Fruit fly (Drosophila melanogaster): Measurements from ENCODE around the gene CG31465.

CG31465 gene

DNA sequence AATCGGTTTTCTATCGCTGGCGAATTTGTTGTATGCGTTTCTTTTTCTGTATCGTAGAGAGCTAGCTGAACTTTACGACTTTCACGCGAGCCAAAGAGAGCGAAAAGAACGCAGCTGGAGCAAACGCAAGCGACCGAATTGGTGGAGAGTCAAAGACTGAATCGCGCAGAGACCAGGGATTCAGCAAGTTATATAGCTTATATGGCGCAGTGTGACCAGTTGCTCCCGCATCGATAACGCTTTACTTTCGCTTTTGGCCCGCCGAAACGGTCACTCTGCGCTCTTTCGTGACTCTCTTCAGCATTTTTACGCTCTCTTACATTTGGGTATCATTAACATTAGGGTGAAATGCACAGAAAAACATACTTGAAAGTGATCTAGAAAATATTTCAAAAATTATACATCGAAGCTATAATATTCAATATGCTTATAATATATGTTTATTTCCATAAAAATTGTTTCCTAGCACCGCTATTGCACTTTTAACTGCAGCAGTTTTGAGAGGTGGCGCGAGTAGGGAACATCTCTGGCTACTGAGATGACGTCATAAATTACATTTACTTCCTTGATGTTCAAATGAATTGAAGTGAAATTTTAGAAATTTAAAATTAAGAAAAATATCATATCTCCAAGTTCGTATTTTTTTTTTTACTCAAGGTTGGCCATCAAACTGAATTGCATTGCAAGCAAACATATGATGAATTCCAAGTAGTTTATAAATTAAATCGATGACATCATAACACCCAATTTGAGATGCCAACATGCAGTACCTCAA is 24.3 kb upstream of the CG31465 start, which contains the start of gene glec (continued):
- TF ChIP-seq foxo (GFP tag; optimal IDR thresholded peaks at IDR 0.05), result peak; percentile 34 to 48

dm6 chr3R:21856873-21857243 is 23.8 kb upstream of the CG31465 start:
- TF ChIP-seq tai (GFP tag; optimal IDR thresholded peaks at IDR 0.05), result no peak
- no peak for TF ChIP-seq h (GFP tag; optimal IDR thresholded peaks at IDR 0.05)
- TF ChIP-seq lola (GFP tag; optimal IDR thresholded peaks at IDR 0.05), result no peak
- no peak for TF ChIP-seq Mio (GFP tag; optimal IDR thresholded peaks at IDR 0.05)
- TF ChIP-seq CG9705 (GFP tag; optimal IDR thresholded peaks at IDR 0.05), result no peak
- TF ChIP-seq Jra (GFP tag; optimal IDR thresholded peaks at IDR 0.05), result no peak
- TF ChIP-seq pan (optimal IDR thresholded peaks at IDR 0.05), result no peak
- TF ChIP-seq psq (GFP tag; optimal IDR thresholded peaks at IDR 0.05), result no peak
- no peak for TF ChIP-seq OdsH (GFP tag; optimal IDR thresholded peaks at IDR 0.05)
- no peak for TF ChIP-seq dsf (GFP tag; optimal IDR thresholded peaks at IDR 0.05; ENCODE audit: borderline replicate concordance)
- TF ChIP-seq Sp1 (GFP tag; optimal IDR thresholded peaks at IDR 0.05), result no peak
- TF ChIP-seq ey (GFP tag; optimal IDR thresholded peaks at IDR 0.05), result no peak
- no peak for TF ChIP-seq dl (GFP tag; optimal IDR thresholded peaks at IDR 0.05; ENCODE audit: insufficient read depth in 1 of 2, partially characterized antibody in 2 of 2)
- TF ChIP-seq jim (GFP tag; optimal IDR thresholded peaks at IDR 0.05), result no peak
- TF ChIP-seq sv (GFP tag; optimal IDR thresholded peaks at IDR 0.05), result no peak
- TF ChIP-seq brk (GFP tag; optimal IDR thresholded peaks at IDR 0.05), result no peak
- TF ChIP-seq rgr (GFP tag; optimal IDR thresholded peaks at IDR 0.05), result no peak
- no peak for TF ChIP-seq br (GFP tag; optimal IDR thresholded peaks at IDR 0.05)

DNA sequence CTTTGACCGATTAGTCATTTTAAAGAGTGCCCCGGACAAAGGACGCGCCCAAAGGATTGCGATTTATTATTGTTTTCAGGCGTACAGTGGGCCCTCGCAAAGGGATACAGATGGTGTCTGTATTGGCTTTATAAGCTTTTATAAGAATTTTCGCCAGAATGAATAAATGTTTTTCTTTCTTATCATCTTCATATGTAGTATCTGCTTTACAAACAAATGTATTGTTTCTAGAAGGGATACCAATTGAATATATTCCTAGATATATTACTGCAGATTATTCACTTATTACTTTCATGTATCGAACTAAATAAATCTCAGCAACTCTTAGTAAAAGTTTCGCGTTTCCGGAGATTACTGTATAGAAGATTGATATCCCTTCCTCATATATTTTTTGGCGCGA is 23.1 kb upstream of the CG31465 start:
- peak; percentile 6 for TF ChIP-seq ey (GFP tag; optimal IDR thresholded peaks at IDR 0.05)
- peak; percentile 7 for TF ChIP-seq psq (GFP tag; optimal IDR thresholded peaks at IDR 0.05)
- TF ChIP-seq OdsH (GFP tag; optimal IDR thresholded peaks at IDR 0.05), result peak; percentile 6
- TF ChIP-seq foxo (GFP tag; optimal IDR thresholded peaks at IDR 0.05), result peak in 1 of 2 experiments; percentile 26
- TF ChIP-seq Myc (optimal IDR thresholded peaks at IDR 0.05), result no peak
- TF ChIP-seq CrebA (GFP tag; optimal IDR thresholded peaks at IDR 0.05; ENCODE audit: borderline replicate concordance), result no peak
- peak; percentile 17 for TF ChIP-seq woc (GFP tag; optimal IDR thresholded peaks at IDR 0.05)
- no peak for TF ChIP-seq sv (GFP tag; optimal IDR thresholded peaks at IDR 0.05)
- no peak for TF ChIP-seq CG9705 (GFP tag; optimal IDR thresholded peaks at IDR 0.05)
- peak; percentile 36 for TF ChIP-seq fru (GFP tag; optimal IDR thresholded peaks at IDR 0.05)
- peak; percentile 28 for TF ChIP-seq HLH106 (tag; optimal IDR thresholded peaks at IDR 0.05)
- TF ChIP-seq h (GFP tag; optimal IDR thresholded peaks at IDR 0.05), result peak; percentile 13
- peak; percentile 11 for TF ChIP-seq Sp1 (GFP tag; optimal IDR thresholded peaks at IDR 0.05)

- TF ChIP-seq Mio (GFP tag; optimal IDR thresholded peaks at IDR 0.05), result no peak
- no peak for TF ChIP-seq Hr83 (GFP tag; optimal IDR thresholded peaks at IDR 0.05; ENCODE audit: poor library complexity, severe bottlenecking)
- no peak for TF ChIP-seq dmrt93B (GFP tag; optimal IDR thresholded peaks at IDR 0.05)
- no peak for TF ChIP-seq CrebA (GFP tag; optimal IDR thresholded peaks at IDR 0.05; ENCODE audit: borderline replicate concordance)
- no peak for TF ChIP-seq Hr78 (GFP tag; optimal IDR thresholded peaks at IDR 0.05)
- no peak for TF ChIP-seq tai (GFP tag; optimal IDR thresholded peaks at IDR 0.05)
- no peak for TF ChIP-seq Rel (GFP tag; optimal IDR thresholded peaks at IDR 0.05)
- no peak for TF ChIP-seq Rel (tag; optimal IDR thresholded peaks at IDR 0.05)
- TF ChIP-seq HLH106 (tag; optimal IDR thresholded peaks at IDR 0.05), result no peak
- TF ChIP-seq foxo (GFP tag; optimal IDR thresholded peaks at IDR 0.05), result no peak
Measured at dm6 chr3R:21858290-21858875, 22.2 kb upstream of the CG31465 start.

dm6 chr3R:21859509-21859908 is 21.1 kb upstream of the CG31465 start:
- no peak for TF ChIP-seq jim (GFP tag; optimal IDR thresholded peaks at IDR 0.05)
- peak; percentile 92 for TF ChIP-seq rgr (GFP tag; optimal IDR thresholded peaks at IDR 0.05)
- peak; percentile 92 for TF ChIP-seq OdsH (GFP tag; optimal IDR thresholded peaks at IDR 0.05)
- peak; percentile 96 for TF ChIP-seq h (GFP tag; optimal IDR thresholded peaks at IDR 0.05)
- TF ChIP-seq CrebA (GFP tag; optimal IDR thresholded peaks at IDR 0.05; ENCODE audit: borderline replicate concordance), result peak; percentile 8
- TF ChIP-seq Hr83 (GFP tag; optimal IDR thresholded peaks at IDR 0.05; ENCODE audit: poor library complexity, severe bottlenecking), result no peak
- peak; percentile 83 for TF ChIP-seq tai (GFP tag; optimal IDR thresholded peaks at IDR 0.05)
- TF ChIP-seq woc (GFP tag; optimal IDR thresholded peaks at IDR 0.05), result peak; percentile 89
- peak; percentile 5 for TF ChIP-seq sv (GFP tag; optimal IDR thresholded peaks at IDR 0.05)
- peak; percentile 12 for TF ChIP-seq Mio (GFP tag; optimal IDR thresholded peaks at IDR 0.05)
- TF ChIP-seq dmrt93B (GFP tag; optimal IDR thresholded peaks at IDR 0.05), result peak; percentile 84
- TF ChIP-seq ey (GFP tag; optimal IDR thresholded peaks at IDR 0.05), result peak; percentile 95
- TF ChIP-seq Rel (GFP tag; optimal IDR thresholded peaks at IDR 0.05), result peak; percentile 70
- peak; percentile 75 for TF ChIP-seq Rel (tag; optimal IDR thresholded peaks at IDR 0.05)
- TF ChIP-seq lola (GFP tag; optimal IDR thresholded peaks at IDR 0.05), result no peak
- TF ChIP-seq fru (GFP tag; optimal IDR thresholded peaks at IDR 0.05), result peak; percentile 97
- TF ChIP-seq N (GFP tag; optimal IDR thresholded peaks at IDR 0.05), result no peak
- TF ChIP-seq Sp1 (GFP tag; optimal IDR thresholded peaks at IDR 0.05), result peak; percentile 95
- peak; percentile 95 for TF ChIP-seq br (GFP tag; optimal IDR thresholded peaks at IDR 0.05)
- peak; percentile 85 for TF ChIP-seq CG9705 (GFP tag; optimal IDR thresholded peaks at IDR 0.05)
- no peak for TF ChIP-seq Vsx2 (GFP tag; optimal IDR thresholded peaks at IDR 0.05; ENCODE audit: partially characterized antibody)
- peak; percentile 86 for TF ChIP-seq sage (GFP tag; optimal IDR thresholded peaks at IDR 0.05)
- peak; percentile 95 for TF ChIP-seq HLH106 (tag; optimal IDR thresholded peaks at IDR 0.05)
- TF ChIP-seq Hnf4 (GFP tag; optimal IDR thresholded peaks at IDR 0.05), result peak; percentile 91
- TF ChIP-seq Jra (GFP tag; optimal IDR thresholded peaks at IDR 0.05), result peak; percentile 85
- no peak for TF ChIP-seq Dif (GFP tag; optimal IDR thresholded peaks at IDR 0.05; ENCODE audit: partially characterized antibody)
- TF ChIP-seq usp (GFP tag; optimal IDR thresholded peaks at IDR 0.05), result no peak
- no peak for TF ChIP-seq Dfd (GFP tag; optimal IDR thresholded peaks at IDR 0.05)
